Fruit fly (Drosophila melanogaster) whole organism, embryonic: Measurements from ENCODE around the gene CG9682.

Source experiments
- Abd-B ChIP-seq: fragments of 200-800 bp; sonication (Bioruptor generic); optimal IDR thresholded peaks from 2 replicates; lab custom pipeline; 2018; ENCODE audit warnings: missing biosample characterization, mild to moderate bottlenecking, missing genetic modification characterization, moderate library complexity
- Blimp-1 ChIP-seq: fragments of 200-800 bp; sonication (Bioruptor generic); optimal IDR thresholded peaks from 3 replicates; lab custom pipeline; 2018; ENCODE audit warnings: missing biosample characterization, missing genetic modification characterization, mild to moderate bottlenecking, moderate library complexity, missing genetic modification reagents
- CG10209 ChIP-seq: fragments of 200-800 bp; sonication (Bioruptor generic); optimal IDR thresholded peaks from 3 replicates; lab custom pipeline; 2017; ENCODE audit warnings: missing biosample characterization, mild to moderate bottlenecking, missing genetic modification characterization, missing genetic modification reagents
- CG11093 ChIP-seq: fragments of 200-800 bp; sonication (Bioruptor generic); IDR thresholded peaks from 3 replicates; pipeline ENCODE4 v1.3.6; 2022; ENCODE audit warnings: missing biosample characterization, missing genetic modification characterization
- CG11247 ChIP-seq: fragments of 200-800 bp; sonication (Bioruptor generic); IDR thresholded peaks from 2 replicates; pipeline ENCODE4 v1.3.6; 2022; ENCODE audit warnings: missing biosample characterization, missing genetic modification characterization
- CG12391 ChIP-seq: fragments of 200-800 bp; sonication (Bioruptor generic); optimal IDR thresholded peaks from 3 replicates; lab custom pipeline; 2018; ENCODE audit warnings: missing biosample characterization, mild to moderate bottlenecking, missing genetic modification characterization, moderate library complexity
- CG12659 ChIP-seq: fragments of 200-800 bp; sonication (Bioruptor generic); optimal IDR thresholded peaks from 3 replicates; lab custom pipeline; 2017; ENCODE audit warnings: mild to moderate bottlenecking, missing biosample characterization, missing genetic modification reagents, missing genetic modification characterization
- CG14050 ChIP-seq: fragments of 200-800 bp; sonication (Bioruptor generic); IDR thresholded peaks from 3 replicates; pipeline ENCODE4 v1.3.6; 2022; ENCODE audit warnings: missing biosample characterization, missing genetic modification characterization
- CG14710 ChIP-seq: fragments of 200-800 bp; sonication (Bioruptor generic); optimal IDR thresholded peaks from 3 replicates; lab custom pipeline; 2019; ENCODE audit warnings: missing biosample characterization, mild to moderate bottlenecking, missing genetic modification characterization, moderate library complexity
- CG17359 ChIP-seq: fragments of 200-800 bp; sonication (Bioruptor generic); optimal IDR thresholded peaks from 3 replicates; lab custom pipeline; 2018; ENCODE audit warnings: missing biosample characterization, mild to moderate bottlenecking, missing genetic modification characterization, moderate library complexity
- CG18599 ChIP-seq: fragments of 200-800 bp; sonication (Bioruptor generic); optimal IDR thresholded peaks from 3 replicates; lab custom pipeline; 2017; ENCODE audit warnings: missing biosample characterization, missing genetic modification characterization, mild to moderate bottlenecking, moderate library complexity, missing genetic modification reagents
- CG2202 ChIP-seq: fragments of 200-800 bp; sonication (Bioruptor generic); optimal IDR thresholded peaks from 2 replicates; lab custom pipeline; 2018; ENCODE audit warnings: missing biosample characterization, mild to moderate bottlenecking, missing genetic modification characterization
- CG2875 ChIP-seq: fragments of 200-800 bp; sonication (Bioruptor generic); optimal IDR thresholded peaks from 2 replicates; lab custom pipeline; 2017; ENCODE audit warnings: missing biosample characterization, mild to moderate bottlenecking, missing genetic modification characterization, missing genetic modification reagents
- CG33557 ChIP-seq: fragments of 200-800 bp; sonication (Bioruptor generic); optimal IDR thresholded peaks from 2 replicates; lab custom pipeline; 2019; ENCODE audit warnings: missing biosample characterization, mild to moderate bottlenecking, missing genetic modification characterization, moderate library complexity
- CG4404 ChIP-seq: fragments of 200-800 bp; sonication (Bioruptor generic); IDR thresholded peaks from 2 replicates; pipeline ENCODE4 v1.3.6; 2022; ENCODE audit warnings: missing biosample characterization, missing genetic modification characterization
- CG4424 ChIP-seq: fragments of 200-800 bp; sonication (Bioruptor generic); optimal IDR thresholded peaks from 3 replicates; lab custom pipeline; 2016; ENCODE audit warnings: missing biosample characterization, missing genetic modification characterization
- CG5953 ChIP-seq: fragments of 200-800 bp; sonication (Bioruptor generic); IDR thresholded peaks from 2 replicates; pipeline ENCODE4 v1.3.6; 2022; ENCODE audit warnings: missing biosample characterization, missing genetic modification characterization
- CG6254 ChIP-seq: fragments of 200-800 bp; sonication (Bioruptor generic); optimal IDR thresholded peaks from 3 replicates; lab custom pipeline; 2017; ENCODE audit warnings: mild to moderate bottlenecking, missing biosample characterization, missing genetic modification reagents, missing genetic modification characterization
- CG7357 ChIP-seq: fragments of 200-800 bp; sonication (Bioruptor generic); IDR thresholded peaks from 3 replicates; pipeline ENCODE4 v1.3.6; 2022; ENCODE audit warnings: missing biosample characterization, missing genetic modification characterization
- D ChIP-seq, 2 experiments: fragments of 200-800 bp in 1 of 2; fragments of >200 bp in 1 of 2; sonication (Bioruptor generic) in 1 of 2; optimal IDR thresholded peaks; 2 replicates in 1 of 2; 3 replicates in 1 of 2; lab custom pipeline; 2017; ENCODE audit warnings: mild to moderate bottlenecking in 1 of 2, missing biosample characterization in 1 of 2, missing genetic modification characterization in 1 of 2, missing genetic modification reagents in 1 of 2
- Dad ChIP-seq: fragments of 200-800 bp; sonication (Bioruptor generic); optimal IDR thresholded peaks from 3 replicates; lab custom pipeline; 2016; ENCODE audit warnings: missing biosample characterization, missing genetic modification characterization
- E2f1 ChIP-seq: fragments of 200-800 bp; sonication (Bioruptor generic); IDR thresholded peaks from 2 replicates; pipeline ENCODE4 v1.3.6; 2022; ENCODE audit warnings: missing biosample characterization, missing genetic modification characterization
- Gsc ChIP-seq: fragments of 200-800 bp; sonication (Bioruptor generic); IDR thresholded peaks from 2 replicates; pipeline ENCODE4 v1.3.6; 2022; ENCODE audit warnings: missing biosample characterization, missing genetic modification characterization
- Hmr ChIP-seq: fragments of 200-800 bp; sonication (Bioruptor generic); optimal IDR thresholded peaks from 3 replicates; lab custom pipeline; 2017; ENCODE audit warnings: mild to moderate bottlenecking, missing biosample characterization, missing genetic modification reagents, missing genetic modification characterization
- NK7.1 ChIP-seq: fragments of 200-800 bp; sonication (Bioruptor generic); optimal IDR thresholded peaks from 3 replicates; lab custom pipeline; 2016; ENCODE audit warnings: missing biosample characterization, missing genetic modification characterization
- Nf-YC ChIP-seq: fragments of 200-800 bp; optimal IDR thresholded peaks from 3 replicates; lab custom pipeline; 2019; ENCODE audit warnings: missing biosample characterization, mild to moderate bottlenecking, missing genetic modification characterization, moderate library complexity
- Pdp1 ChIP-seq, 2 experiments: fragments of 200-800 bp; sonication (Bioruptor generic); optimal IDR thresholded peaks; 3 replicates each; lab custom pipeline; 2016; ENCODE audit warnings: missing biosample characterization in 2 of 2, missing genetic modification characterization in 2 of 2, mild to moderate bottlenecking in 1 of 2, moderate library complexity in 1 of 2
- Ptx1 ChIP-seq: fragments of 200-800 bp; sonication (Bioruptor generic); IDR thresholded peaks from 2 replicates; pipeline ENCODE4 v1.3.6; 2022; ENCODE audit warnings: missing biosample characterization, missing genetic modification characterization
- Six4 ChIP-seq: fragments of 200-800 bp; sonication (Bioruptor generic); optimal IDR thresholded peaks from 2 replicates; lab custom pipeline; 2016; ENCODE audit warnings: missing biosample characterization, missing genetic modification characterization
- Ssrp ChIP-seq: fragments of 200-800 bp; sonication (Bioruptor generic); optimal IDR thresholded peaks from 2 replicates; lab custom pipeline; 2018; ENCODE audit warnings: missing biosample characterization, mild to moderate bottlenecking, missing genetic modification characterization, moderate library complexity
- Xbp1 ChIP-seq: fragments of 200-800 bp; sonication (Bioruptor generic); optimal IDR thresholded peaks from 3 replicates; lab custom pipeline; 2016; ENCODE audit warnings: missing biosample characterization, mild to moderate bottlenecking, missing genetic modification characterization
- br ChIP-seq: fragments of >200 bp; optimal IDR thresholded peaks from 2 replicates; lab custom pipeline; 2017
- chinmo ChIP-seq: fragments of 200-800 bp; sonication (Bioruptor generic); IDR thresholded peaks from 4 replicates; pipeline ENCODE4 v1.3.6; 2022; ENCODE audit warnings: missing biosample characterization, missing genetic modification characterization; ENCODE audit not compliant: partially characterized antibody
- chm ChIP-seq: fragments of 200-800 bp; sonication (Bioruptor generic); IDR thresholded peaks from 2 replicates; pipeline ENCODE4 v1.3.6; 2022; ENCODE audit warnings: missing biosample characterization, missing genetic modification characterization
- croc ChIP-seq: fragments of 200-800 bp; sonication (Bioruptor generic); conservative IDR thresholded peaks from 3 replicates; pipeline ENCODE4 v1.3.6; 2022; ENCODE audit warnings: missing biosample characterization, missing genetic modification characterization
- cwo ChIP-seq: fragments of 200-800 bp; sonication (Bioruptor generic); optimal IDR thresholded peaks from 3 replicates; lab custom pipeline; 2017; ENCODE audit warnings: missing biosample characterization, missing genetic modification characterization, mild to moderate bottlenecking, moderate library complexity, missing genetic modification reagents
- dysf ChIP-seq: fragments of 200-800 bp; sonication (Bioruptor generic); IDR thresholded peaks from 3 replicates; pipeline ENCODE4 v1.3.6; 2022; ENCODE audit warnings: missing biosample characterization, missing genetic modification characterization
- ewg ChIP-seq: fragments of 200-800 bp; sonication (Bioruptor generic); optimal IDR thresholded peaks from 3 replicates; lab custom pipeline; 2017; ENCODE audit warnings: mild to moderate bottlenecking, missing biosample characterization, missing genetic modification reagents, missing genetic modification characterization
- exex ChIP-seq: fragments of 200-800 bp; sonication (Bioruptor generic); optimal IDR thresholded peaks from 4 replicates; lab custom pipeline; 2018; ENCODE audit warnings: missing biosample characterization, mild to moderate bottlenecking, missing genetic modification characterization, moderate library complexity
- fd96Cb ChIP-seq: fragments of 200-800 bp; sonication (Bioruptor generic); optimal IDR thresholded peaks from 2 replicates; lab custom pipeline; 2018; ENCODE audit warnings: missing biosample characterization, mild to moderate bottlenecking, missing genetic modification characterization, moderate library complexity
- gsb ChIP-seq: fragments of 200-800 bp; sonication (Bioruptor generic); IDR thresholded peaks from 2 replicates; pipeline ENCODE4 v1.3.6; 2022; ENCODE audit warnings: missing biosample characterization, missing genetic modification characterization
- gt ChIP-seq: fragments of 200-800 bp; sonication (Bioruptor generic); IDR thresholded peaks from 2 replicates; pipeline ENCODE4 v1.3.6; 2022; ENCODE audit warnings: missing biosample characterization, missing genetic modification characterization
- lmd ChIP-seq: fragments of 200-800 bp; sonication (Bioruptor generic); IDR thresholded peaks from 2 replicates; pipeline ENCODE4 v1.3.6; 2022; ENCODE audit warnings: missing biosample characterization, missing genetic modification characterization
- pan ChIP-seq, 4 experiments: fragments of >200 bp in 3 of 4; fragments of 200-800 bp in 1 of 4; sonication (Bioruptor generic) in 1 of 4; optimal IDR thresholded peaks in 3 of 4; IDR thresholded peaks in 1 of 4; 2 replicates each; pipeline versions ENCODE4 v1.3.6 to Lab custom; 2017 to 2022; ENCODE audit warnings: missing biosample characterization in 2 of 4, missing genetic modification characterization in 2 of 4, mixed read lengths in 1 of 4
- pzg ChIP-seq: fragments of 200-800 bp; sonication (Bioruptor generic); optimal IDR thresholded peaks from 3 replicates; lab custom pipeline; 2018; ENCODE audit warnings: missing biosample characterization, mild to moderate bottlenecking, missing genetic modification characterization, moderate library complexity
- sens-2 ChIP-seq: fragments of 200-800 bp; sonication (Bioruptor generic); IDR thresholded peaks from 2 replicates; pipeline ENCODE4 v1.3.6; 2022; ENCODE audit warnings: missing biosample characterization, missing genetic modification characterization
- sim ChIP-seq: fragments of 200-800 bp; sonication (Bioruptor generic); IDR thresholded peaks from 2 replicates; pipeline ENCODE4 v1.3.6; 2022; ENCODE audit warnings: missing biosample characterization, missing genetic modification characterization
- tap ChIP-seq: fragments of 200-800 bp; optimal IDR thresholded peaks from 3 replicates; lab custom pipeline; 2019; ENCODE audit warnings: missing biosample characterization, mild to moderate bottlenecking, missing genetic modification characterization, moderate library complexity
- trh ChIP-seq: fragments of 200-800 bp; sonication (Bioruptor generic); optimal IDR thresholded peaks from 2 replicates; lab custom pipeline; 2016; ENCODE audit warnings: missing biosample characterization, missing genetic modification characterization

Gene CG9682

dm6 chr3R:30265420-30265819, 14.7 kb downstream of the CG9682 start (continued):
- peak; percentile 41 for TF ChIP-seq CG33557
- TF ChIP-seq CG17359, result peak; percentile 60
- peak; percentile 3 for TF ChIP-seq cwo (GFP tag; lab: Kevin White, UChicago)
- TF ChIP-seq Gsc (GFP tag; lab: Robert Waterston, UW), result peak; percentile 58
- peak; percentile 65 for TF ChIP-seq Xbp1 (GFP tag; lab: Kevin White, UChicago)
- TF ChIP-seq chinmo, result no peak
- peak in 1 of 2 experiments; percentile 10 for TF ChIP-seq Pdp1 (GFP tag; optimal IDR thresholded peaks at IDR 0.05; lab: Kevin White, UChicago)
- peak; percentile 35; the same call in 2 of the 3 replicates for TF ChIP-seq CG14050 (GFP tag; lab: Robert Waterston, UW)
- peak; percentile 50 for TF ChIP-seq fd96Cb (tag; lab: Kevin White, UChicago)
- peak; percentile 15 for TF ChIP-seq CG18599 (GFP tag; lab: Kevin White, UChicago)
- peak; percentile 42 for TF ChIP-seq CG10209 (GFP tag; lab: Kevin White, UChicago)
- no peak for TF ChIP-seq pzg (GFP tag; lab: Kevin White, UChicago)
- TF ChIP-seq Ssrp (tag; lab: Kevin White, UChicago), result peak; percentile 58
- peak; percentile 14 for TF ChIP-seq CG12659
- peak; percentile 50 for TF ChIP-seq CG2202 (tag; lab: Kevin White, UChicago)
- TF ChIP-seq CG4424 (GFP tag; lab: Kevin White, UChicago), result peak; percentile 44
- TF ChIP-seq gsb (GFP tag; lab: Robert Waterston, UW), result no peak
- TF ChIP-seq Nf-YC (tag; lab: Kevin White, UChicago), result no peak
- peak; percentile 50 for TF ChIP-seq tap (tag; lab: Kevin White, UChicago)
- no peak for TF ChIP-seq NK7.1 (GFP tag; lab: Kevin White, UChicago)
- no peak for TF ChIP-seq D (optimal IDR thresholded peaks at IDR 0.05; lab: Kevin White, UChicago)
- TF ChIP-seq D (GFP tag; optimal IDR thresholded peaks at IDR 0.05; lab: Kevin White, UChicago), result peak; percentile 6
- peak; percentile 44; the same call in 1 of the 3 replicates for TF ChIP-seq CG7357 (GFP tag; lab: Robert Waterston, UW)
- TF ChIP-seq chm, result peak; percentile 49
- TF ChIP-seq CG6254 (GFP tag; lab: Kevin White, UChicago), result peak; percentile 24
- TF ChIP-seq sim, result 0 out of 2 replicates have a peak, but pooled peaks have one; percentile 6
- TF ChIP-seq CG11247, result peak; percentile 56
- TF ChIP-seq pan (optimal IDR thresholded peaks at IDR 0.05; lab: Kevin White, UChicago), result no peak
- peak in 1 of 2 experiments; percentile 60 for TF ChIP-seq pan (GFP tag; optimal IDR thresholded peaks at IDR 0.05 in 1 of 2, IDR thresholded peaks at IDR 0.05 in 1 of 2)
- TF ChIP-seq Hmr (GFP tag; lab: Kevin White, UChicago), result no peak
- TF ChIP-seq dysf (GFP tag; lab: Robert Waterston, UW), result peak; percentile 66
- TF ChIP-seq Six4 (GFP tag; lab: Kevin White, UChicago), result peak; percentile 55
- TF ChIP-seq E2f1 (GFP tag; lab: Robert Waterston, UW), result peak; percentile 53; the same call in 1 of the 2 replicates
- peak; percentile 67; the same call in 1 of the 3 replicates for TF ChIP-seq CG11093 (GFP tag; lab: Robert Waterston, UW)
- TF ChIP-seq ewg (GFP tag; lab: Kevin White, UChicago), result peak; percentile 53
- no peak for TF ChIP-seq Dad
- TF ChIP-seq br (lab: Kevin White, UChicago), result no peak
- TF ChIP-seq Blimp-1, result peak; percentile 58
- TF ChIP-seq exex (tag; lab: Kevin White, UChicago), result no peak
- peak; percentile 70 for TF ChIP-seq CG12391 (tag; lab: Kevin White, UChicago)
- TF ChIP-seq croc, result peak; percentile 73
- peak; percentile 17 for TF ChIP-seq Abd-B (GFP tag; lab: Kevin White, UChicago)
- TF ChIP-seq CG4404 (GFP tag; lab: Robert Waterston, UW), result peak; percentile 53
- TF ChIP-seq lmd (GFP tag; lab: Robert Waterston, UW), result peak; percentile 58
- TF ChIP-seq gt (GFP tag; lab: Robert Waterston, UW), result peak; percentile 73
- TF ChIP-seq sens-2 (GFP tag; lab: Robert Waterston, UW), result peak; percentile 58
- no peak for TF ChIP-seq trh (GFP tag; lab: Kevin White, UChicago)
- TF ChIP-seq CG2875, result peak; percentile 48
- TF ChIP-seq CG5953 (GFP tag; lab: Robert Waterston, UW), result 0 out of 2 replicates have a peak, but pooled peaks have one; percentile 47
- TF ChIP-seq CG14710 (tag; lab: Kevin White, UChicago), result peak; percentile 36
- TF ChIP-seq Ptx1 (GFP tag; lab: Robert Waterston, UW), result peak; percentile 68
